Fruit fly (Drosophila melanogaster) Kc167 (cell line): ENCODE results near the gene SLIRP2.

ENCODE experiments used
- Myc ChIP-seq: fragments of >200 bp; optimal IDR thresholded peaks from 2 replicates; lab custom pipeline; 2017; ENCODE audit warnings: missing external identifiers
- Sin3A ChIP-seq: fragments of >200 bp; optimal IDR thresholded peaks from 2 replicates; lab custom pipeline; 2018; ENCODE audit warnings: missing external identifiers
- h ChIP-seq: fragments of >200 bp; optimal IDR thresholded peaks from 3 replicates; lab custom pipeline; 2018; ENCODE audit warnings: missing external identifiers
- insv ChIP-seq: fragments of >200 bp; optimal IDR thresholded peaks from 3 replicates; lab custom pipeline; 2018; ENCODE audit warnings: missing external identifiers
- psq ChIP-seq: fragments of >200 bp; optimal IDR thresholded peaks from 2 replicates; lab custom pipeline; 2017; ENCODE audit warnings: missing external identifiers
- ttk ChIP-seq: sonication (Bioruptor generic); optimal IDR thresholded peaks from 2 replicates; lab custom pipeline; 2017; ENCODE audit warnings: missing external identifiers

SLIRP2 gene

dm6 chr3R:8659200-8659897 lies 8.5 kb downstream of the SLIRP2 start:
- TF ChIP-seq psq (lab: Kevin White, UChicago) (no peak), h (no peak), insv (lab: Kevin White, UChicago) (no peak), ttk (no peak), Sin3A (lab: Kevin White, UChicago) (no peak), Myc (lab: Kevin White, UChicago) (no peak)

dm6 chr3R:8659907-8660660 lies 9.2 kb downstream of the SLIRP2 start:
- no peak for TF ChIP-seq insv (lab: Kevin White, UChicago)
- TF ChIP-seq psq (lab: Kevin White, UChicago) = no peak
- TF ChIP-seq h = no peak
- no peak for TF ChIP-seq Myc (lab: Kevin White, UChicago)
- no peak for TF ChIP-seq Sin3A (lab: Kevin White, UChicago)

- TF ChIP-seq Sin3A (lab: Kevin White, UChicago) = no peak
- TF ChIP-seq ttk = no peak
- TF ChIP-seq psq (lab: Kevin White, UChicago) = no peak
Observed at dm6 chr3R:8660661-8661060, 9.8 kb downstream of the SLIRP2 start, which contains the start of gene bel. Gene bel (minus strand): TSS chr3R:8660761.

- no peak for TF ChIP-seq psq (lab: Kevin White, UChicago)
- TF ChIP-seq h = no peak
- TF ChIP-seq insv (lab: Kevin White, UChicago) = no peak
- TF ChIP-seq Myc (lab: Kevin White, UChicago) = no peak
- TF ChIP-seq Sin3A (lab: Kevin White, UChicago) = no peak
- TF ChIP-seq ttk = no peak
Observed at dm6 chr3R:8663668-8664283, 12.9 kb downstream of the SLIRP2 start, which contains the start of gene CG8032. Gene CG8032 (plus strand): TSS chr3R:8664115.

dm6 chr3R:8664699-8665340 lies 13.9 kb downstream of the SLIRP2 start:
- TF ChIP-seq Myc (lab: Kevin White, UChicago) = no peak
- no peak for TF ChIP-seq Sin3A (lab: Kevin White, UChicago)
- no peak for TF ChIP-seq insv (lab: Kevin White, UChicago)

- TF ChIP-seq Sin3A (lab: Kevin White, UChicago) = no peak
- TF ChIP-seq h = no peak
- TF ChIP-seq insv (lab: Kevin White, UChicago) = no peak
- TF ChIP-seq ttk = no peak
- no peak for TF ChIP-seq psq (lab: Kevin White, UChicago)
- TF ChIP-seq Myc (lab: Kevin White, UChicago) = no peak
Observed at dm6 chr3R:8667568-8667967, 16.7 kb downstream of the SLIRP2 start, which contains the start of gene CG8036. Gene CG8036 (plus strand): TSS chr3R:8667868.

- TF ChIP-seq h (no peak), insv (lab: Kevin White, UChicago) (no peak), ttk (no peak), psq (lab: Kevin White, UChicago) (no peak), Myc (lab: Kevin White, UChicago) (no peak), Sin3A (lab: Kevin White, UChicago) (no peak)
Observed at dm6 chr3R:8668024-8668856, 17.4 kb downstream of the SLIRP2 start.

- TF ChIP-seq psq (lab: Kevin White, UChicago) = no peak
- no peak for TF ChIP-seq Sin3A (lab: Kevin White, UChicago)
- TF ChIP-seq insv (lab: Kevin White, UChicago) = no peak
- no peak for TF ChIP-seq ttk
- TF ChIP-seq Myc (lab: Kevin White, UChicago) = no peak
- no peak for TF ChIP-seq h
Observed at dm6 chr3R:8669029-8669707, 18.3 kb downstream of the SLIRP2 start.

dm6 chr3R:8669900-8670528 lies 19.1 kb downstream of the SLIRP2 start:
- TF ChIP-seq h (no peak), psq (lab: Kevin White, UChicago) (no peak), ttk (no peak), insv (lab: Kevin White, UChicago) (no peak), Myc (lab: Kevin White, UChicago) (no peak), Sin3A (lab: Kevin White, UChicago) (no peak)
